Fruit fly (Drosophila melanogaster) whole organism, embryonic: Measurements from ENCODE around the gene CG7841.
A peak's percentile ranks its signal among the peaks of the same experiment; 100 is the strongest.

Experiments used
- BEAF-32 ChIP-seq: fragments of 200-800 bp; sonication (Bioruptor generic); optimal IDR thresholded peaks from 3 replicates; lab custom pipeline; 2017; ENCODE audit warnings: missing biosample characterization, missing genetic modification characterization, mild to moderate bottlenecking, moderate library complexity, missing genetic modification reagents
- CG11398 ChIP-seq: fragments of 200-800 bp; sonication (Bioruptor generic); optimal IDR thresholded peaks from 2 replicates; lab custom pipeline; 2016; ENCODE audit warnings: missing biosample characterization, missing genetic modification characterization
- CG11696 ChIP-seq: fragments of 200-800 bp; sonication (Bioruptor generic); IDR thresholded peaks from 2 replicates; pipeline ENCODE4 v1.3.6; 2022; ENCODE audit warnings: missing biosample characterization, missing genetic modification characterization
- CG12104 ChIP-seq: fragments of 200-800 bp; sonication (Bioruptor generic); optimal IDR thresholded peaks from 3 replicates; lab custom pipeline; 2016; ENCODE audit warnings: missing biosample characterization, missing genetic modification characterization
- CG13287 ChIP-seq: fragments of 200-800 bp; sonication (Bioruptor generic); IDR thresholded peaks from 2 replicates; pipeline ENCODE4 v1.3.6; 2022; ENCODE audit warnings: missing biosample characterization, missing genetic modification characterization; ENCODE audit not compliant: partially characterized antibody
- CG13775 ChIP-seq: fragments of 200-800 bp; sonication (Bioruptor generic); optimal IDR thresholded peaks from 3 replicates; lab custom pipeline; 2017; ENCODE audit warnings: missing biosample characterization, mild to moderate bottlenecking, missing genetic modification characterization
- CG13894 ChIP-seq: fragments of 200-800 bp; sonication (Bioruptor generic); optimal IDR thresholded peaks from 3 replicates; lab custom pipeline; 2018; ENCODE audit warnings: missing biosample characterization, mild to moderate bottlenecking, missing genetic modification characterization, moderate library complexity
- CG16815 ChIP-seq: fragments of 200-800 bp; sonication (Bioruptor generic); optimal IDR thresholded peaks from 3 replicates; lab custom pipeline; 2017; ENCODE audit warnings: missing biosample characterization, mild to moderate bottlenecking, missing genetic modification characterization
- CG30431 ChIP-seq: fragments of 200-800 bp; sonication (Bioruptor generic); optimal IDR thresholded peaks from 2 replicates; lab custom pipeline; 2017; ENCODE audit warnings: missing biosample characterization, missing genetic modification characterization
- CG31224 ChIP-seq: fragments of 200-800 bp; sonication (Bioruptor generic); IDR thresholded peaks from 2 replicates; pipeline ENCODE4 v1.3.6; 2022; ENCODE audit warnings: missing biosample characterization, missing genetic modification characterization
- CG3281 ChIP-seq: fragments of 200-800 bp; sonication (Bioruptor generic); optimal IDR thresholded peaks from 3 replicates; lab custom pipeline; 2017; ENCODE audit warnings: missing biosample characterization, mild to moderate bottlenecking, missing genetic modification characterization
- CG3726 ChIP-seq: fragments of 200-800 bp; sonication (Bioruptor generic); IDR thresholded peaks from 3 replicates; pipeline ENCODE4, ENCODE4 v1.3.6; 2022; ENCODE audit warnings: missing biosample characterization, missing genetic modification characterization
- CG4404 ChIP-seq: fragments of 200-800 bp; sonication (Bioruptor generic); IDR thresholded peaks from 2 replicates; pipeline ENCODE4 v1.3.6; 2022; ENCODE audit warnings: missing biosample characterization, missing genetic modification characterization
- CG6254 ChIP-seq: fragments of 200-800 bp; sonication (Bioruptor generic); optimal IDR thresholded peaks from 3 replicates; lab custom pipeline; 2017; ENCODE audit warnings: mild to moderate bottlenecking, missing biosample characterization, missing genetic modification reagents, missing genetic modification characterization
- CG7928 ChIP-seq: fragments of 200-800 bp; sonication (Bioruptor generic); optimal IDR thresholded peaks from 2 replicates; lab custom pipeline; 2017; ENCODE audit warnings: missing biosample characterization, mild to moderate bottlenecking, missing genetic modification characterization
- CG8281 ChIP-seq: fragments of 200-800 bp; sonication (Bioruptor generic); optimal IDR thresholded peaks from 2 replicates; lab custom pipeline; 2018; ENCODE audit warnings: missing biosample characterization, mild to moderate bottlenecking, missing genetic modification characterization, moderate library complexity
- CG9817 ChIP-seq: fragments of 200-800 bp; sonication (Bioruptor generic); optimal IDR thresholded peaks from 2 replicates; lab custom pipeline; 2018; ENCODE audit warnings: missing biosample characterization, mild to moderate bottlenecking, missing genetic modification characterization, moderate library complexity
- CG9876 ChIP-seq: fragments of 200-800 bp; sonication (Bioruptor generic); optimal IDR thresholded peaks from 2 replicates; lab custom pipeline; 2016; ENCODE audit warnings: missing biosample characterization, missing genetic modification characterization
- CHES-1-like ChIP-seq: fragments of 200-800 bp; sonication (Bioruptor generic); optimal IDR thresholded peaks from 2 replicates; lab custom pipeline; 2016; ENCODE audit warnings: missing biosample characterization, missing genetic modification characterization
- CrebB ChIP-seq: fragments of 200-800 bp; sonication (Bioruptor generic); optimal IDR thresholded peaks from 3 replicates; lab custom pipeline; 2018; ENCODE audit warnings: missing biosample characterization, mild to moderate bottlenecking, missing genetic modification characterization
- Dll ChIP-seq: fragments of 200-800 bp; sonication (Bioruptor generic); IDR thresholded peaks from 4 replicates; pipeline ENCODE4 v1.3.6; 2022; ENCODE audit warnings: missing biosample characterization, missing genetic modification characterization; ENCODE audit not compliant: partially characterized antibody
- Gsc ChIP-seq: fragments of 200-800 bp; sonication (Bioruptor generic); IDR thresholded peaks from 2 replicates; pipeline ENCODE4 v1.3.6; 2022; ENCODE audit warnings: missing biosample characterization, missing genetic modification characterization
- HHEX ChIP-seq: fragments of 200-800 bp; sonication (Bioruptor generic); optimal IDR thresholded peaks from 3 replicates; lab custom pipeline; 2017; ENCODE audit warnings: missing biosample characterization, mild to moderate bottlenecking, missing genetic modification characterization, missing genetic modification reagents
- Hr51 ChIP-seq, 2 experiments: fragments of 200-800 bp; sonication (Bioruptor generic); optimal IDR thresholded peaks; 2 replicates in 1 of 2; 3 replicates in 1 of 2; lab custom pipeline; 2016 to 2018; ENCODE audit warnings: missing biosample characterization in 2 of 2, missing genetic modification characterization in 2 of 2, mild to moderate bottlenecking in 1 of 2, moderate library complexity in 1 of 2
- NC2β ChIP-seq: fragments of 200-800 bp; sonication (Bioruptor generic); optimal IDR thresholded peaks from 2 replicates; lab custom pipeline; 2016; ENCODE audit warnings: missing biosample characterization, missing genetic modification characterization
- Nf-YB ChIP-seq: fragments of 200-800 bp; sonication (Bioruptor generic); optimal IDR thresholded peaks from 3 replicates; lab custom pipeline; 2019; ENCODE audit warnings: missing biosample characterization, mild to moderate bottlenecking, missing genetic modification characterization, moderate library complexity
- Ravus ChIP-seq: fragments of 200-800 bp; sonication (Bioruptor generic); IDR thresholded peaks from 2 replicates; pipeline ENCODE4 v1.3.6; 2022; ENCODE audit warnings: missing biosample characterization, missing genetic modification characterization
- Sry-δ ChIP-seq: fragments of 200-800 bp; sonication (Bioruptor generic); optimal IDR thresholded peaks from 2 replicates; lab custom pipeline; 2016; ENCODE audit warnings: missing biosample characterization, missing genetic modification characterization
- Ssrp ChIP-seq: fragments of 200-800 bp; sonication (Bioruptor generic); optimal IDR thresholded peaks from 2 replicates; lab custom pipeline; 2018; ENCODE audit warnings: missing biosample characterization, mild to moderate bottlenecking, missing genetic modification characterization, moderate library complexity
- cas ChIP-seq: fragments of 200-800 bp; sonication (Bioruptor generic); IDR thresholded peaks from 2 replicates; pipeline ENCODE4 v1.3.6; 2022; ENCODE audit warnings: missing biosample characterization, missing genetic modification characterization
- cg ChIP-seq: fragments of 200-800 bp; sonication (Bioruptor generic); optimal IDR thresholded peaks from 3 replicates; lab custom pipeline; 2019; ENCODE audit warnings: missing biosample characterization, mild to moderate bottlenecking, missing genetic modification characterization, moderate library complexity
- chinmo ChIP-seq: fragments of 200-800 bp; sonication (Bioruptor generic); IDR thresholded peaks from 4 replicates; pipeline ENCODE4 v1.3.6; 2022; ENCODE audit warnings: missing biosample characterization, missing genetic modification characterization; ENCODE audit not compliant: partially characterized antibody
- cwo ChIP-seq: fragments of 200-800 bp; sonication (Bioruptor generic); optimal IDR thresholded peaks from 3 replicates; lab custom pipeline; 2017; ENCODE audit warnings: missing biosample characterization, missing genetic modification characterization, mild to moderate bottlenecking, moderate library complexity, missing genetic modification reagents
- da ChIP-seq: fragments of 200-800 bp; sonication (Bioruptor generic); optimal IDR thresholded peaks from 2 replicates; lab custom pipeline; 2016; ENCODE audit warnings: missing biosample characterization, missing genetic modification characterization
- fu2 ChIP-seq: fragments of 200-800 bp; sonication (Bioruptor generic); optimal IDR thresholded peaks from 2 replicates; lab custom pipeline; 2016; ENCODE audit warnings: missing biosample characterization, missing genetic modification characterization
- hkb ChIP-seq, 2 experiments: fragments of 200-800 bp in 1 of 2; fragments of >200 bp in 1 of 2; sonication (Bioruptor generic) in 1 of 2; IDR thresholded peaks in 1 of 2; optimal IDR thresholded peaks in 1 of 2; 2 replicates each; pipeline versions ENCODE4 v1.3.6 to Lab custom; 2017 to 2022; ENCODE audit warnings: missing biosample characterization in 1 of 2, missing genetic modification characterization in 1 of 2
- inv ChIP-seq: fragments of 200-800 bp; sonication (Bioruptor generic); IDR thresholded peaks from 2 replicates; pipeline ENCODE4 v1.3.6; 2022; ENCODE audit warnings: missing biosample characterization, missing genetic modification characterization; ENCODE audit not compliant: partially characterized antibody
- nerfin-2 ChIP-seq: fragments of 200-800 bp; sonication (Bioruptor generic); IDR thresholded peaks from 2 replicates; pipeline ENCODE4 v1.3.6; 2022; ENCODE audit warnings: missing biosample characterization, missing genetic modification characterization; ENCODE audit not compliant: partially characterized antibody
- odd ChIP-seq: fragments of 200-800 bp; sonication (Bioruptor generic); optimal IDR thresholded peaks from 2 replicates; lab custom pipeline; 2017; ENCODE audit warnings: missing biosample characterization, mild to moderate bottlenecking, missing genetic modification characterization
- pb ChIP-seq: fragments of 200-800 bp; sonication (Bioruptor generic); optimal IDR thresholded peaks from 3 replicates; lab custom pipeline; 2016; ENCODE audit warnings: missing biosample characterization, missing genetic modification characterization
- peb ChIP-seq: fragments of 200-800 bp; sonication (Bioruptor generic); IDR thresholded peaks from 2 replicates; pipeline ENCODE4 v1.3.6; 2022; ENCODE audit warnings: missing biosample characterization, missing genetic modification characterization
- pros ChIP-seq: fragments of 200-800 bp; sonication (Bioruptor generic); optimal IDR thresholded peaks from 3 replicates; lab custom pipeline; 2019; ENCODE audit warnings: missing biosample characterization, mild to moderate bottlenecking, missing genetic modification characterization, moderate library complexity
- pzg ChIP-seq: fragments of 200-800 bp; sonication (Bioruptor generic); optimal IDR thresholded peaks from 3 replicates; lab custom pipeline; 2018; ENCODE audit warnings: missing biosample characterization, mild to moderate bottlenecking, missing genetic modification characterization, moderate library complexity
- sc ChIP-seq, 3 experiments: fragments of >200 bp in 2 of 3; fragments of 200-800 bp in 1 of 3; sonication (Bioruptor generic) in 1 of 3; optimal IDR thresholded peaks; 2 replicates in 2 of 3; 3 replicates in 1 of 3; lab custom pipeline; 2017; ENCODE audit warnings: mild to moderate bottlenecking in 1 of 3, missing biosample characterization in 1 of 3, missing genetic modification characterization in 1 of 3, missing genetic modification reagents in 1 of 3
- sens ChIP-seq: fragments of 200-800 bp; sonication (Bioruptor generic); peaks from one replicate; lab custom pipeline; 2016; ENCODE audit warnings: missing biosample characterization, missing genetic modification characterization
- seq ChIP-seq: fragments of 200-800 bp; sonication (Bioruptor generic); IDR thresholded peaks from 2 replicates; pipeline ENCODE4 v1.3.6; 2022; ENCODE audit warnings: missing biosample characterization, missing genetic modification characterization
- sim ChIP-seq: fragments of 200-800 bp; sonication (Bioruptor generic); IDR thresholded peaks from 2 replicates; pipeline ENCODE4 v1.3.6; 2022; ENCODE audit warnings: missing biosample characterization, missing genetic modification characterization
- ttk ChIP-seq: fragments of 200-800 bp; sonication (Bioruptor generic); IDR thresholded peaks from 2 replicates; pipeline ENCODE4 v2.1.2; 2022; ENCODE audit warnings: missing biosample characterization, missing genetic modification characterization

The CG7841 gene

DNA sequence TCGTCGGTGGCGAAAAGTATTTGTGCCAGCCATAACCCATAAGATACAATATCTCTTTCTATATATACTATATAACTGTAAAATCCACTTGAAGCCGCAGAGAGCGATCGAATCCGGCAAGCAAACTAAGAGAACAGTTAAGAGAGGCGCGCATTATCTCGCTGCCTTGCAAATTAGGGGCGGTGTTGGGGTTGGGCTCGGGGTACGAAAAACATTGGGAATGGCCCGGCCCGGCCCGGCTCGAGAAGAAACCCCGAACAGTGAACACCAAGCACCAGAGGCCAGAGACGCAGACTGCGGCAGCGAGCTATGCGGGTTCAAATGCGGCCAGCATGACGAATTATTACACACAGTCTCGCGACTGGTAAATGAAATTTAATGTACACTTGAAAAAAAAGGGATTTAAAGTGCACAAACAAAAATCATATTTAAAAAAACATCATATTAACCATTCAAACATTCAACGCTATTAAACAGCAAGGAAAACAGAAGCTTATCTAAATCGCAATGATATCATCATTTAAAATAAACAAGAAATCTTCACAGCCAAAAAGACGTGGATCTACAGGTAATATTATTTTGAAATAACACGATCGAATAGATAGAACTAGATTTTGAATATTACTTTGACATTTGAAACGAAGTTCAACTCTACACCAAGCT is 24.4 kb upstream of the CG7841 start (continued):
- TF ChIP-seq CG13287 (GFP tag; lab: Robert Waterston, UW) (peak; percentile 25; the same call in 1 of the 2 replicates), pzg (GFP tag; lab: Kevin White, UChicago) (no peak), CG6254 (GFP tag; lab: Kevin White, UChicago) (peak; percentile 25), sens (peak; percentile 84), da (GFP tag; lab: Kevin White, UChicago) (no peak), odd (GFP tag; lab: Kevin White, UChicago) (no peak), CG13894 (tag; lab: Kevin White, UChicago) (no peak), nerfin-2 (no peak), hkb (optimal IDR thresholded peaks at IDR 0.05; lab: Kevin White, UChicago) (no peak), hkb (GFP tag; IDR thresholded peaks at IDR 0.05; lab: Robert Waterston, UW) (peak; percentile 15; the same call in 1 of the 2 replicates), cas (GFP tag; lab: Robert Waterston, UW) (no peak), CG11398 (GFP tag; lab: Kevin White, UChicago) (no peak), Gsc (GFP tag; lab: Robert Waterston, UW) (no peak), CG9817 (tag; lab: Kevin White, UChicago) (peak; percentile 20), Dll (GFP tag; lab: Robert Waterston, UW) (no peak), cg (GFP tag; lab: Kevin White, UChicago) (no peak), CG4404 (GFP tag; lab: Robert Waterston, UW) (peak; percentile 24; the same call in 1 of the 2 replicates), CG11696 (no peak), pb (GFP tag; lab: Kevin White, UChicago) (no peak), CG7928 (no peak), seq (GFP tag; lab: Robert Waterston, UW) (no peak), CG12104 (GFP tag; lab: Kevin White, UChicago) (peak; percentile 63), Sry-δ (GFP tag; lab: Kevin White, UChicago) (no peak), CrebB (tag; lab: Kevin White, UChicago) (no peak), CHES-1-like (GFP tag; lab: Kevin White, UChicago) (no peak), cwo (peak; percentile 34), CG30431 (no peak), sc (optimal IDR thresholded peaks at IDR 0.05; lab: Kevin White, UChicago) (no peak), sc (GFP tag; optimal IDR thresholded peaks at IDR 0.05; lab: Kevin White, UChicago) (no peak), CG9876 (GFP tag; lab: Kevin White, UChicago) (peak; percentile 22), CG31224 (GFP tag; lab: Robert Waterston, UW) (no peak), Ravus (GFP tag; lab: Robert Waterston, UW) (no peak), Hr51 (GFP tag; optimal IDR thresholded peaks at IDR 0.05; lab: Kevin White, UChicago) (no peak), CG3726 (0 out of 3 replicates have a peak, but pooled peaks have one; percentile 11), ttk (peak; percentile 54), BEAF-32 (GFP tag; lab: Kevin White, UChicago) (no peak), Ssrp (tag; lab: Kevin White, UChicago) (no peak), CG8281 (no peak), peb (GFP tag; lab: Robert Waterston, UW) (no peak), chinmo (GFP tag; lab: Robert Waterston, UW) (peak; percentile 86; the same call in 2 of the 4 replicates), sim (peak; percentile 29; the same call in 1 of the 2 replicates), CG3281 (GFP tag; lab: Kevin White, UChicago) (peak; percentile 11), pros (GFP tag; lab: Kevin White, UChicago) (peak; percentile 61), CG13775 (GFP tag; lab: Kevin White, UChicago) (no peak), NC2β (GFP tag; lab: Kevin White, UChicago) (no peak), Nf-YB (GFP tag; lab: Kevin White, UChicago) (no peak), HHEX (GFP tag; lab: Kevin White, UChicago) (no peak), fu2 (GFP tag; lab: Kevin White, UChicago) (no peak), inv (no peak), CG16815 (no peak)
